Fruit fly (Drosophila melanogaster) whole organism, adult: ENCODE data around the gene nmdyn-D6.

Experiments
- CG11617 ChIP-seq: fragments of 200-800 bp; sonication (Bioruptor generic); optimal IDR thresholded peaks from 2 replicates; lab custom pipeline; 2017; ENCODE audit warnings: mild to moderate bottlenecking, missing biosample characterization, missing genetic modification reagents, missing genetic modification characterization
- CG12768 ChIP-seq: fragments of 200-800 bp; sonication (Bioruptor generic); optimal IDR thresholded peaks from 2 replicates; lab custom pipeline; 2017; ENCODE audit warnings: missing biosample characterization, missing genetic modification characterization, mild to moderate bottlenecking, moderate library complexity, missing genetic modification reagents
- CG14711 ChIP-seq: fragments of 200-800 bp; sonication (Bioruptor generic); optimal IDR thresholded peaks from 2 replicates; lab custom pipeline; 2018; ENCODE audit warnings: missing biosample characterization, mild to moderate bottlenecking, missing genetic modification characterization, moderate library complexity
- CG1620 ChIP-seq: fragments of 200-800 bp; sonication (Bioruptor generic); optimal IDR thresholded peaks from 2 replicates; lab custom pipeline; 2016; ENCODE audit warnings: missing biosample characterization, missing genetic modification characterization
- CG33017 ChIP-seq: fragments of 200-800 bp; sonication (Bioruptor generic); optimal IDR thresholded peaks from 2 replicates; lab custom pipeline; 2018; ENCODE audit warnings: missing biosample characterization, mild to moderate bottlenecking, missing genetic modification characterization, moderate library complexity
- CG5204 ChIP-seq: fragments of 200-800 bp; sonication (Bioruptor generic); optimal IDR thresholded peaks from 2 replicates; lab custom pipeline; 2016; ENCODE audit warnings: missing biosample characterization, missing genetic modification characterization
- CG7045 ChIP-seq: fragments of 200-800 bp; sonication (Bioruptor generic); optimal IDR thresholded peaks from 2 replicates; lab custom pipeline; 2017; ENCODE audit warnings: missing biosample characterization, mild to moderate bottlenecking, missing genetic modification characterization
- CG7101 ChIP-seq: fragments of 200-800 bp; sonication (Bioruptor generic); optimal IDR thresholded peaks from 2 replicates; lab custom pipeline; 2018; ENCODE audit warnings: missing biosample characterization, mild to moderate bottlenecking, missing genetic modification characterization, moderate library complexity
- Clk ChIP-seq: fragments of 200-800 bp; sonication (Bioruptor generic); optimal IDR thresholded peaks from 2 replicates; lab custom pipeline; 2017; ENCODE audit warnings: missing biosample characterization, missing genetic modification characterization
- Crg-1 ChIP-seq: fragments of 200-800 bp; sonication (Bioruptor generic); optimal IDR thresholded peaks from 2 replicates; lab custom pipeline; 2016; ENCODE audit warnings: missing biosample characterization, missing genetic modification characterization
- Hr96 ChIP-seq: fragments of 200-800 bp; sonication (Bioruptor generic); optimal IDR thresholded peaks from 2 replicates; lab custom pipeline; 2016; ENCODE audit warnings: missing biosample characterization, missing genetic modification characterization
- Mnt ChIP-seq: fragments of 200-800 bp; sonication (Bioruptor generic); optimal IDR thresholded peaks from 2 replicates; lab custom pipeline; 2016; ENCODE audit warnings: missing biosample characterization, mild to moderate bottlenecking, missing genetic modification characterization
- bab1 ChIP-seq: fragments of 200-800 bp; sonication (Bioruptor generic); optimal IDR thresholded peaks from 3 replicates; lab custom pipeline; 2019; ENCODE audit warnings: missing biosample characterization, mild to moderate bottlenecking, missing genetic modification characterization, moderate library complexity
- cic ChIP-seq: fragments of 200-800 bp; sonication (Bioruptor generic); optimal IDR thresholded peaks from 2 replicates; lab custom pipeline; 2017; ENCODE audit warnings: missing biosample characterization, mild to moderate bottlenecking, missing genetic modification characterization, moderate library complexity
- cnc ChIP-seq, 2 experiments: fragments of >200 bp; optimal IDR thresholded peaks; 2 replicates each; lab custom pipeline; 2017
- kay ChIP-seq: fragments of 200-800 bp; sonication (Bioruptor generic); peaks from one replicate; lab custom pipeline; 2016; ENCODE audit warnings: missing biosample characterization, missing genetic modification characterization, borderline replicate concordance
- ovo ChIP-seq: fragments of 200-800 bp; sonication (Bioruptor generic); optimal IDR thresholded peaks from 2 replicates; lab custom pipeline; 2016; ENCODE audit warnings: missing biosample characterization, missing genetic modification characterization
- pad ChIP-seq: fragments of 200-800 bp; sonication (Bioruptor generic); optimal IDR thresholded peaks from 3 replicates; lab custom pipeline; 2017; ENCODE audit warnings: missing biosample characterization, missing genetic modification characterization, mild to moderate bottlenecking, moderate library complexity, missing genetic modification reagents
- tj ChIP-seq: fragments of 200-800 bp; sonication (Bioruptor generic); optimal IDR thresholded peaks from 3 replicates; lab custom pipeline; 2017; ENCODE audit warnings: missing biosample characterization, mild to moderate bottlenecking, missing genetic modification characterization, moderate library complexity
- toe ChIP-seq: fragments of 200-800 bp; sonication (Bioruptor generic); optimal IDR thresholded peaks from 2 replicates; lab custom pipeline; 2016; ENCODE audit warnings: missing biosample characterization, missing genetic modification characterization

nmdyn-D6 gene

DNA sequence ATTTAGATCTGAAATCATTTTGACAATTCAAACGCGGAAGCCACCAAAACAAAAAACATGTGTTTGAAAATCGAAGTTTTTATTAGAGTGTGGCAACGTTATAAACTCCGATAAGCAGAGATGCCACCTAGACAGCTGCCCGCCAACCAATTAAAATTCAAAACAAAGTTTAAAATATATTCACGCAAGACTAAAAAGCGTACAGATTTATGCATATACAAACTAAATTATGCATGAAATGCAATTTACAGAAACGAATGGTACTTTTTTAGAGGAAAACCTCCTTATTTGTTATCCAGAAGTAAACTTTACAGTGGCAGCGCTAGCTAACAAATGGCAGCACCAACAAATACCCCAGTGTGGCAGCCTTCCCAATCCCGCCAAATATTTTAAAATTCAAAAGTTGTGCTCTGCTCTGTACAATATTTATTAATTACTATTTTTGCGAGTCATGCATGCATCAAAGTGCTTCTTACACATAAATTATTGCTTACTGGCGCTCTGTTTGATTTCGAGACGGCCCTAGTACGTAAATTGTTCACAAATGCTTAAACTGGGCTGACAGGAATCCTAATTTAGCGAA lies 20.2 kb downstream of the nmdyn-D6 start:
- TF ChIP-seq bab1 (GFP tag; lab: Kevin White, UChicago): no peak
- TF ChIP-seq CG1620: no peak
- no peak for TF ChIP-seq ovo (GFP tag; lab: Kevin White, UChicago)
- TF ChIP-seq CG5204 (GFP tag; lab: Kevin White, UChicago): no peak
- no peak for TF ChIP-seq CG14711 (tag; lab: Kevin White, UChicago)
- TF ChIP-seq pad (GFP tag; lab: Kevin White, UChicago): no peak
- TF ChIP-seq CG11617: no peak
- no peak for TF ChIP-seq CG7045 (GFP tag; lab: Kevin White, UChicago)
- no peak for TF ChIP-seq Clk (GFP tag; lab: Kevin White, UChicago)
- no peak for TF ChIP-seq tj (GFP tag; lab: Kevin White, UChicago)
- TF ChIP-seq Hr96 (GFP tag; lab: Kevin White, UChicago): no peak
- no peak for TF ChIP-seq CG12768 (GFP tag; lab: Kevin White, UChicago)
- no peak for TF ChIP-seq CG7101 (tag; lab: Kevin White, UChicago)
- no peak for TF ChIP-seq kay (GFP tag; lab: Kevin White, UChicago)
- no peak for TF ChIP-seq CG33017 (tag; lab: Kevin White, UChicago)
- no peak for TF ChIP-seq cnc (optimal IDR thresholded peaks at IDR 0.05; lab: Kevin White, UChicago)
- no peak for TF ChIP-seq Crg-1 (GFP tag; lab: Kevin White, UChicago)

DNA sequence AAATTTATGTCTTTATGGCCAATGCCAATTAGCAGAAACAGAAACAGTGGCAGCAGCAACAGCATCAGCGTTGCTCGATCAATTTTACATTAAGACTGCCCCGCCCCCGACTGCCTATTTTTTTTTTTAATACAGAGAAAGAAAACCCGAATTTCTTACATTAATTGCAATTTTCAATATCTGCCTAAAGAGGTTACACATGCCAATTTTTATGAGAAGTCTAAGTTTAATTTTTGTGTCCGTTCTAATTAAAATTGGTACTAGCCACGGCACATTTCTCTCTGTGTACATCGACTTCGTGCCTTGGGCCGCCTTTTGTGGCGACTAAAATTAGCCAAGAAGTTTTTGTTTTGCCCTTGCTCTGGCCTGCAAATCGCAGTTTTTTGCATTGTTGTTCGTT lies 23.4 kb downstream of the nmdyn-D6 start:
- TF ChIP-seq Crg-1 (GFP tag; lab: Kevin White, UChicago): no peak
- TF ChIP-seq bab1 (GFP tag; lab: Kevin White, UChicago): peak; percentile 56

DNA sequence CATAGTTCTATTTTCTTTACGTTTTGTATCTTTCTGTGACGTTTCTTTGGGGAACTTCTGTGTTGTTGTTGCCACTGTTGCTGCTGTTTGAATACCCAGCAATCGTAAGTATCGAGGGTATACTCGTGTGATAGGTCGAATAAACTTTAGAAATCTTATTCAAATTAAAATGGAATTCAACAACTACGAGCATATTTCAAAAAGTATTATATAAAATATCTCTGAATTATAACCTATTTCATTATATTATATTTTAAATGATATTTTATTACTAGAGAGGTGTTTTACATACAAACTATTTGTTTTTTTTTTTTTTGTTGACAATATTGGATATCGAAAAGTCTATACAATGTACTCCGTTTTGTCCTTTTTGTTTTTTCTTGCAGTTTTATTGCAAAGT lies 25.7 kb downstream of the nmdyn-D6 start:
- TF ChIP-seq CG5204 (GFP tag; lab: Kevin White, UChicago) (no peak), cic (GFP tag; lab: Kevin White, UChicago) (no peak), CG1620 (no peak), bab1 (GFP tag; lab: Kevin White, UChicago) (no peak), tj (GFP tag; lab: Kevin White, UChicago) (no peak), Clk (GFP tag; lab: Kevin White, UChicago) (no peak), CG14711 (tag; lab: Kevin White, UChicago) (no peak), Crg-1 (GFP tag; lab: Kevin White, UChicago) (no peak), CG12768 (GFP tag; lab: Kevin White, UChicago) (no peak), ovo (GFP tag; lab: Kevin White, UChicago) (no peak), CG7045 (GFP tag; lab: Kevin White, UChicago) (no peak), Hr96 (GFP tag; lab: Kevin White, UChicago) (no peak), CG11617 (no peak), kay (GFP tag; lab: Kevin White, UChicago) (no peak), CG7101 (tag; lab: Kevin White, UChicago) (no peak), CG33017 (tag; lab: Kevin White, UChicago) (no peak), pad (GFP tag; lab: Kevin White, UChicago) (no peak), toe (GFP tag; lab: Kevin White, UChicago) (no peak), cnc (optimal IDR thresholded peaks at IDR 0.05; lab: Kevin White, UChicago) (no peak), Mnt (GFP tag; lab: Kevin White, UChicago) (no peak)

DNA sequence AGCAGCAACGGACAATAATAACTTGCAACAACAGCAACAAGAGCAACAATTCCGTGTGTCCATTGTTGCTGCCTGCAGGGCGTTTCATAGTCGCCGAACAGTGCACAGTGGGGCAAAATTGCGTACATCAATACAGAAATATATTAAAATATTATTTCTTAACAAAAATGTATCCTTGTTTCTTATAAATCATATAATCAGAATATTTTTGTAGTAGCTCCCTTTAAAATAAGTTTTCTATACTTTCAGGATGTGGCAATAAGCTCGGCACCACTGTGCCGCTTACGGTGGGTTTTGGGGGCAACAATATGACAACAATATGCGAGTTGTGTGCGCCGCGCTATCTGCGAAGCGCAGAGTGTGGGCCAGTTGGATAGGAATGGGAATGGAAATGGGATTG lies 28.8 kb downstream of the nmdyn-D6 start:
- TF ChIP-seq toe (GFP tag; lab: Kevin White, UChicago): no peak
- TF ChIP-seq cnc (optimal IDR thresholded peaks at IDR 0.05; lab: Kevin White, UChicago): no peak
- no peak for TF ChIP-seq CG33017 (tag; lab: Kevin White, UChicago)
- TF ChIP-seq tj (GFP tag; lab: Kevin White, UChicago): no peak
- TF ChIP-seq pad (GFP tag; lab: Kevin White, UChicago): no peak
- TF ChIP-seq CG5204 (GFP tag; lab: Kevin White, UChicago): no peak
- no peak for TF ChIP-seq bab1 (GFP tag; lab: Kevin White, UChicago)
- no peak for TF ChIP-seq Clk (GFP tag; lab: Kevin White, UChicago)
- no peak for TF ChIP-seq CG1620
- TF ChIP-seq CG11617: no peak
- no peak for TF ChIP-seq ovo (GFP tag; lab: Kevin White, UChicago)
- TF ChIP-seq Hr96 (GFP tag; lab: Kevin White, UChicago): no peak
- no peak for TF ChIP-seq cic (GFP tag; lab: Kevin White, UChicago)
- no peak for TF ChIP-seq CG7045 (GFP tag; lab: Kevin White, UChicago)
- no peak for TF ChIP-seq kay (GFP tag; lab: Kevin White, UChicago)
- no peak for TF ChIP-seq Mnt (GFP tag; lab: Kevin White, UChicago)
- TF ChIP-seq CG14711 (tag; lab: Kevin White, UChicago): no peak

DNA sequence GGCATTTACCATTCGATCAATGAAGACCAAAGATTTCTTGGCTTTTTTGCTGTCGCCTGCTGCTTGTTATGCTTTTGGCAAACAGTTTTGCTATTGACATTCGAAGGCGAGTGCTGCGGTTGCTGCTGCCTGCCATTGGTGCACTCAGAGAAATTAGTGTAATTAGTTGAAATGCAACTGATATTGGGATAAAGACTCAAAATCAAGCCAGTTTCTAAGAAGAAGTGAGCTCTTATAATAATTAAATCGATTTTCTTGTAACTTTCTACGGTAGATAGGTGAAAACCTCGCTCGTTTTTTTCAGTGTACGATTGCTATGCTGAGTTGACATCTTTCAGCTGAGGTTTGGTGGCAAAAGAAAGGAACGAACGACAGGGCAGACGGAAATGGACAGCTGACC lies 38.0 kb downstream of the nmdyn-D6 start:
- TF ChIP-seq ovo (GFP tag; lab: Kevin White, UChicago): no peak
- no peak for TF ChIP-seq cic (GFP tag; lab: Kevin White, UChicago)
- TF ChIP-seq CG33017 (tag; lab: Kevin White, UChicago): no peak
- TF ChIP-seq CG5204 (GFP tag; lab: Kevin White, UChicago): no peak
- no peak for TF ChIP-seq toe (GFP tag; lab: Kevin White, UChicago)

DNA sequence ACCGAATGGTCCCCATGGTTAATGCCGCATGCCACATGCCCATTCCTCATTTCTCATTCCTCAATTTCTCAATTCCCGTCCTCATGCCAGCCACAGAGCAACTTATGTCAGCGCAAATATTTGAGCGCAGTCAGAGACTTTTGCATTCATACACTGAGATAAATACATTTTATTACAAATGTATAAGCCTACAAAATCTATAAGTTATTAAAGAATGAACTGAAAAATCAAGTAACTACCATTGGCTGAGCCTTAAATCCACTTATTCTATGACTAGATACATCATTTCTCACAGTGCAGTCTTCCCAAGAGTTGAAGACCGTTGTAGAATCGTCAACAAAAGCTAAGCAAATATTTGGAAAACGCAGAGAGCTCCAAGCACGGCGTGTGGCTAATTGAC lies 38.7 kb downstream of the nmdyn-D6 start:
- no peak for TF ChIP-seq Clk (GFP tag; lab: Kevin White, UChicago)
- no peak for TF ChIP-seq CG1620
- no peak for TF ChIP-seq kay (GFP tag; lab: Kevin White, UChicago)
- no peak for TF ChIP-seq CG14711 (tag; lab: Kevin White, UChicago)
- no peak for TF ChIP-seq tj (GFP tag; lab: Kevin White, UChicago)
- no peak for TF ChIP-seq cic (GFP tag; lab: Kevin White, UChicago)
- TF ChIP-seq Crg-1 (GFP tag; lab: Kevin White, UChicago): no peak
- TF ChIP-seq pad (GFP tag; lab: Kevin White, UChicago): no peak
- no peak for TF ChIP-seq CG7045 (GFP tag; lab: Kevin White, UChicago)
- no peak for TF ChIP-seq CG7101 (tag; lab: Kevin White, UChicago)
- TF ChIP-seq bab1 (GFP tag; lab: Kevin White, UChicago): no peak
- TF ChIP-seq CG11617: no peak
- TF ChIP-seq CG5204 (GFP tag; lab: Kevin White, UChicago): no peak
- no peak for TF ChIP-seq CG12768 (GFP tag; lab: Kevin White, UChicago)
- no peak for TF ChIP-seq Hr96 (GFP tag; lab: Kevin White, UChicago)
- TF ChIP-seq Mnt (GFP tag; lab: Kevin White, UChicago): no peak
- TF ChIP-seq cnc (optimal IDR thresholded peaks at IDR 0.05; lab: Kevin White, UChicago): no peak
